Fruit fly (Drosophila melanogaster) whole organism, embryonic: ENCODE measurements around the gene Nph.

Source experiments
- Aef1 ChIP-seq: fragments of 200-800 bp; sonication (Bioruptor generic); IDR thresholded peaks from 3 replicates; pipeline ENCODE4 v1.3.6; 2022; ENCODE audit warnings: missing biosample characterization, missing genetic modification characterization
- B-H1 ChIP-seq: fragments of 200-800 bp; sonication (Bioruptor generic); IDR thresholded peaks from 3 replicates; pipeline ENCODE4 v1.3.6; 2022; ENCODE audit warnings: missing biosample characterization, missing genetic modification characterization
- CG11695 ChIP-seq: fragments of 200-800 bp; sonication (Bioruptor generic); IDR thresholded peaks from 3 replicates; pipeline ENCODE4 v1.3.6; 2022; ENCODE audit warnings: missing biosample characterization, missing genetic modification characterization
- CG12071 ChIP-seq: fragments of 200-800 bp; sonication (Bioruptor generic); optimal IDR thresholded peaks from 3 replicates; lab custom pipeline; 2018; ENCODE audit warnings: missing biosample characterization, mild to moderate bottlenecking, missing genetic modification characterization
- CG12744 ChIP-seq: fragments of 200-800 bp; sonication (Bioruptor generic); optimal IDR thresholded peaks from 2 replicates; lab custom pipeline; 2016; ENCODE audit warnings: missing biosample characterization, missing genetic modification characterization
- CG12769 ChIP-seq: fragments of 200-800 bp; sonication (Bioruptor generic); optimal IDR thresholded peaks from 2 replicates; lab custom pipeline; 2019; ENCODE audit warnings: missing biosample characterization, mild to moderate bottlenecking, missing genetic modification characterization, moderate library complexity
- CG12942 ChIP-seq: fragments of 200-800 bp; sonication (Bioruptor generic); optimal IDR thresholded peaks from 3 replicates; lab custom pipeline; 2016; ENCODE audit warnings: missing biosample characterization, missing genetic modification characterization
- CG13296 ChIP-seq: fragments of 200-800 bp; sonication (Bioruptor generic); optimal IDR thresholded peaks from 3 replicates; lab custom pipeline; 2018; ENCODE audit warnings: missing biosample characterization, mild to moderate bottlenecking, missing genetic modification characterization
- CG14050 ChIP-seq: fragments of 200-800 bp; sonication (Bioruptor generic); IDR thresholded peaks from 3 replicates; pipeline ENCODE4 v1.3.6; 2022; ENCODE audit warnings: missing biosample characterization, missing genetic modification characterization
- CG14710 ChIP-seq: fragments of 200-800 bp; sonication (Bioruptor generic); optimal IDR thresholded peaks from 3 replicates; lab custom pipeline; 2019; ENCODE audit warnings: missing biosample characterization, mild to moderate bottlenecking, missing genetic modification characterization, moderate library complexity
- CG15011 ChIP-seq: fragments of 200-800 bp; sonication (Bioruptor generic); optimal IDR thresholded peaks from 3 replicates; lab custom pipeline; 2018; ENCODE audit warnings: missing biosample characterization, mild to moderate bottlenecking, missing genetic modification characterization
- CG15479 ChIP-seq: fragments of 200-800 bp; sonication (Bioruptor generic); optimal IDR thresholded peaks from 3 replicates; lab custom pipeline; 2019; ENCODE audit warnings: missing biosample characterization, mild to moderate bottlenecking, missing genetic modification characterization, moderate library complexity
- CG16863 ChIP-seq: fragments of 200-800 bp; sonication (Bioruptor generic); optimal IDR thresholded peaks from 3 replicates; lab custom pipeline; 2016; ENCODE audit warnings: missing biosample characterization, missing genetic modification characterization
- CG17802 ChIP-seq: fragments of 200-800 bp; sonication (Bioruptor generic); optimal IDR thresholded peaks from 2 replicates; lab custom pipeline; 2018; ENCODE audit warnings: missing biosample characterization, mild to moderate bottlenecking, missing genetic modification characterization, moderate library complexity
- CG2889 ChIP-seq: fragments of 200-800 bp; sonication (Bioruptor generic); IDR thresholded peaks from 3 replicates; pipeline ENCODE4 v1.3.6; 2022; ENCODE audit warnings: missing biosample characterization, missing genetic modification characterization
- CG34224 ChIP-seq: fragments of 200-800 bp; sonication (Bioruptor generic); IDR thresholded peaks from 3 replicates; pipeline ENCODE4 v1.3.6; 2022; ENCODE audit warnings: missing biosample characterization, missing genetic modification characterization; ENCODE audit not compliant: partially characterized antibody
- CG34376 ChIP-seq: fragments of 200-800 bp; sonication (Bioruptor generic); optimal IDR thresholded peaks from 2 replicates; lab custom pipeline; 2018; ENCODE audit warnings: missing biosample characterization, mild to moderate bottlenecking, missing genetic modification characterization
- CG6254 ChIP-seq: fragments of 200-800 bp; sonication (Bioruptor generic); optimal IDR thresholded peaks from 3 replicates; lab custom pipeline; 2017; ENCODE audit warnings: mild to moderate bottlenecking, missing biosample characterization, missing genetic modification reagents, missing genetic modification characterization
- CG6654 ChIP-seq: fragments of 200-800 bp; sonication (Bioruptor generic); optimal IDR thresholded peaks from 2 replicates; lab custom pipeline; 2017; ENCODE audit warnings: missing biosample characterization, mild to moderate bottlenecking, missing genetic modification characterization
- CG7372 ChIP-seq: fragments of 200-800 bp; sonication (Bioruptor generic); IDR thresholded peaks from 2 replicates; pipeline ENCODE4 v1.3.6; 2022; ENCODE audit warnings: missing biosample characterization, missing genetic modification characterization
- CG7556 ChIP-seq: fragments of 200-800 bp; sonication (Bioruptor generic); optimal IDR thresholded peaks from 2 replicates; lab custom pipeline; 2017; ENCODE audit warnings: missing biosample characterization, mild to moderate bottlenecking, missing genetic modification characterization
- CG7963 ChIP-seq: fragments of 200-800 bp; sonication (Bioruptor generic); IDR thresholded peaks from 3 replicates; pipeline ENCODE4 v1.3.6; 2022; ENCODE audit warnings: missing biosample characterization, missing genetic modification characterization; ENCODE audit not compliant: partially characterized antibody
- CG8478 ChIP-seq: fragments of >200 bp; optimal IDR thresholded peaks from 2 replicates; lab custom pipeline; 2018
- CG8944 ChIP-seq: fragments of 200-800 bp; sonication (Bioruptor generic); optimal IDR thresholded peaks from 3 replicates; lab custom pipeline; 2016; ENCODE audit warnings: missing biosample characterization, missing genetic modification characterization
- Dip2 ChIP-seq: fragments of 200-800 bp; sonication (Bioruptor generic); IDR thresholded peaks from 2 replicates; pipeline ENCODE4 v1.3.6; 2022; ENCODE audit warnings: missing biosample characterization, missing genetic modification characterization
- Dip3 ChIP-seq: fragments of 200-800 bp; sonication (Bioruptor generic); optimal IDR thresholded peaks from 3 replicates; lab custom pipeline; 2016; ENCODE audit warnings: missing biosample characterization, missing genetic modification characterization
- E2f1 ChIP-seq: fragments of 200-800 bp; sonication (Bioruptor generic); IDR thresholded peaks from 2 replicates; pipeline ENCODE4 v1.3.6; 2022; ENCODE audit warnings: missing biosample characterization, missing genetic modification characterization
- HHEX ChIP-seq: fragments of 200-800 bp; sonication (Bioruptor generic); optimal IDR thresholded peaks from 3 replicates; lab custom pipeline; 2017; ENCODE audit warnings: missing biosample characterization, mild to moderate bottlenecking, missing genetic modification characterization, missing genetic modification reagents
- HmgD ChIP-seq: fragments of 200-800 bp; sonication (Bioruptor generic); optimal IDR thresholded peaks from 3 replicates; lab custom pipeline; 2016; ENCODE audit warnings: missing biosample characterization, missing genetic modification characterization
- Hmr ChIP-seq: fragments of 200-800 bp; sonication (Bioruptor generic); optimal IDR thresholded peaks from 3 replicates; lab custom pipeline; 2017; ENCODE audit warnings: mild to moderate bottlenecking, missing biosample characterization, missing genetic modification reagents, missing genetic modification characterization
- Hmx ChIP-seq: fragments of 200-800 bp; sonication (Bioruptor generic); optimal IDR thresholded peaks from 2 replicates; lab custom pipeline; 2016; ENCODE audit warnings: missing biosample characterization, missing genetic modification characterization
- Lim3 ChIP-seq: fragments of 200-800 bp; sonication (Bioruptor generic); IDR thresholded peaks from 2 replicates; pipeline ENCODE4 v1.3.6; 2022; ENCODE audit warnings: missing biosample characterization, missing genetic modification characterization
- MTF-1 ChIP-seq: fragments of 200-800 bp; sonication (Bioruptor generic); optimal IDR thresholded peaks from 2 replicates; lab custom pipeline; 2018; ENCODE audit warnings: missing biosample characterization, mild to moderate bottlenecking, missing genetic modification characterization, borderline replicate concordance
- Six4 ChIP-seq: fragments of 200-800 bp; sonication (Bioruptor generic); optimal IDR thresholded peaks from 2 replicates; lab custom pipeline; 2016; ENCODE audit warnings: missing biosample characterization, missing genetic modification characterization
- Sox102F ChIP-seq: fragments of 200-800 bp; sonication (Bioruptor generic); optimal IDR thresholded peaks from 2 replicates; lab custom pipeline; 2018; ENCODE audit warnings: missing biosample characterization, mild to moderate bottlenecking, missing genetic modification characterization, moderate library complexity
- Ssrp ChIP-seq: fragments of 200-800 bp; sonication (Bioruptor generic); optimal IDR thresholded peaks from 2 replicates; lab custom pipeline; 2018; ENCODE audit warnings: missing biosample characterization, mild to moderate bottlenecking, missing genetic modification characterization, moderate library complexity
- ase ChIP-seq: fragments of 200-800 bp; sonication (Bioruptor generic); IDR thresholded peaks from 3 replicates; pipeline ENCODE4 v1.3.6; 2022; ENCODE audit warnings: missing biosample characterization, missing genetic modification characterization
- bowl ChIP-seq: fragments of 200-800 bp; sonication (Bioruptor generic); IDR thresholded peaks from 2 replicates; pipeline ENCODE4 v1.3.6; 2022; ENCODE audit warnings: missing biosample characterization, missing genetic modification characterization
- cad ChIP-seq: fragments of >200 bp; optimal IDR thresholded peaks from 2 replicates; lab custom pipeline; 2017; ENCODE audit warnings: missing biosample characterization, missing genetic modification characterization
- dati ChIP-seq: fragments of 200-800 bp; sonication (Bioruptor generic); IDR thresholded peaks from 2 replicates; pipeline ENCODE4 v1.3.6; 2022; ENCODE audit warnings: missing biosample characterization, missing genetic modification characterization
- dimm ChIP-seq: fragments of 200-800 bp; sonication (Bioruptor generic); IDR thresholded peaks from 2 replicates; pipeline ENCODE4 v1.3.6; 2022; ENCODE audit warnings: missing biosample characterization, missing genetic modification characterization
- gsb ChIP-seq: fragments of 200-800 bp; sonication (Bioruptor generic); IDR thresholded peaks from 2 replicates; pipeline ENCODE4 v1.3.6; 2022; ENCODE audit warnings: missing biosample characterization, missing genetic modification characterization
- kay ChIP-seq: fragments of 200-800 bp; sonication (Bioruptor generic); optimal IDR thresholded peaks from 2 replicates; lab custom pipeline; 2016; ENCODE audit warnings: missing biosample characterization, missing genetic modification characterization
- nerfin-1 ChIP-seq: fragments of 200-800 bp; sonication (Bioruptor generic); optimal IDR thresholded peaks from 3 replicates; lab custom pipeline; 2019; ENCODE audit warnings: missing biosample characterization, mild to moderate bottlenecking, missing genetic modification characterization, moderate library complexity
- pb ChIP-seq: fragments of 200-800 bp; sonication (Bioruptor generic); optimal IDR thresholded peaks from 3 replicates; lab custom pipeline; 2016; ENCODE audit warnings: missing biosample characterization, missing genetic modification characterization
- pfk ChIP-seq: fragments of 200-800 bp; sonication (Bioruptor generic); optimal IDR thresholded peaks from 2 replicates; lab custom pipeline; 2018; ENCODE audit warnings: missing biosample characterization, mild to moderate bottlenecking, missing genetic modification characterization, moderate library complexity
- pnt ChIP-seq: fragments of 200-800 bp; sonication (Bioruptor generic); optimal IDR thresholded peaks from 3 replicates; lab custom pipeline; 2016; ENCODE audit warnings: missing biosample characterization, missing genetic modification characterization
- pzg ChIP-seq: fragments of 200-800 bp; sonication (Bioruptor generic); optimal IDR thresholded peaks from 3 replicates; lab custom pipeline; 2018; ENCODE audit warnings: missing biosample characterization, mild to moderate bottlenecking, missing genetic modification characterization, moderate library complexity
- seq ChIP-seq: fragments of 200-800 bp; sonication (Bioruptor generic); IDR thresholded peaks from 2 replicates; pipeline ENCODE4 v1.3.6; 2022; ENCODE audit warnings: missing biosample characterization, missing genetic modification characterization
- ttk ChIP-seq: fragments of 200-800 bp; sonication (Bioruptor generic); IDR thresholded peaks from 2 replicates; pipeline ENCODE4 v2.1.2; 2022; ENCODE audit warnings: missing biosample characterization, missing genetic modification characterization
- twi ChIP-seq: fragments of 200-800 bp; optimal IDR thresholded peaks from 2 replicates; lab custom pipeline; 2019; ENCODE audit warnings: missing biosample characterization, mild to moderate bottlenecking, missing genetic modification characterization, moderate library complexity
- wek ChIP-seq: fragments of 200-800 bp; sonication (Bioruptor generic); optimal IDR thresholded peaks from 3 replicates; lab custom pipeline; 2018; ENCODE audit warnings: missing biosample characterization, mild to moderate bottlenecking, missing genetic modification characterization, moderate library complexity

The Nph gene

dm6 chr3R:30052455-30053046, 47.9 kb upstream of the Nph start, which contains the start of gene Jasper (continued):
- TF ChIP-seq CG34376 (no peak), CG14050 (no peak), CG12071 (no peak), Six4 (GFP tag; lab: Kevin White, UChicago) (no peak), pfk (peak; percentile 16), CG8944 (no peak), ttk (no peak), pnt (GFP tag; lab: Kevin White, UChicago) (no peak), Ssrp (tag; lab: Kevin White, UChicago) (no peak), nerfin-1 (tag; lab: Kevin White, UChicago) (peak; percentile 29), CG13296 (GFP tag; lab: Kevin White, UChicago) (no peak), dati (GFP tag; lab: Robert Waterston, UW) (no peak), MTF-1 (GFP tag; lab: Kevin White, UChicago) (no peak), CG7963 (GFP tag; lab: Robert Waterston, UW) (no peak), dimm (GFP tag; lab: Robert Waterston, UW) (no peak), CG12769 (tag; lab: Kevin White, UChicago) (no peak), CG14710 (peak; percentile 68), CG34224 (peak; percentile 11; the same call in 1 of the 3 replicates), HmgD (peak; percentile 29), ase (no peak), CG15479 (no peak), Lim3 (GFP tag; lab: Robert Waterston, UW) (no peak), Hmr (GFP tag; lab: Kevin White, UChicago) (peak; percentile 19), gsb (GFP tag; lab: Robert Waterston, UW) (no peak), twi (tag; lab: Kevin White, UChicago) (no peak), pb (GFP tag; lab: Kevin White, UChicago) (no peak), CG6254 (GFP tag; lab: Kevin White, UChicago) (peak; percentile 71), Aef1 (GFP tag; lab: Robert Waterston, UW) (no peak), CG12942 (GFP tag; lab: Kevin White, UChicago) (no peak), cad (GFP tag; lab: Kevin White, UChicago) (no peak), seq (no peak), CG11695 (GFP tag; lab: Robert Waterston, UW) (no peak), kay (no peak), CG6654 (no peak), CG16863 (GFP tag; lab: Kevin White, UChicago) (no peak), B-H1 (GFP tag; lab: Robert Waterston, UW) (no peak), Hmx (GFP tag; lab: Kevin White, UChicago) (no peak), CG15011 (GFP tag; lab: Kevin White, UChicago) (no peak), wek (GFP tag; lab: Kevin White, UChicago) (no peak), CG2889 (GFP tag; lab: Robert Waterston, UW) (no peak), Dip3 (GFP tag; lab: Kevin White, UChicago) (no peak), E2f1 (GFP tag; lab: Robert Waterston, UW) (no peak), CG12744 (GFP tag; lab: Kevin White, UChicago) (no peak), Dip2 (GFP tag; lab: Robert Waterston, UW) (no peak), HHEX (no peak), CG17802 (tag; lab: Kevin White, UChicago) (no peak), bowl (GFP tag; lab: Robert Waterston, UW) (no peak), CG7556 (GFP tag; lab: Kevin White, UChicago) (no peak), Sox102F (no peak), CG8478 (lab: Kevin White, UChicago) (no peak), pzg (GFP tag; lab: Kevin White, UChicago) (peak; percentile 99), CG7372 (GFP tag; lab: Robert Waterston, UW) (no peak)
